Worm (Caenorhabditis elegans) whole organism, young adult: ENCODE data around the gene glb-7.

Experiments
- aptf-2 ChIP-seq: fragments of 200-800 bp; sonication (Bioruptor generic); conservative IDR thresholded peaks from 2 replicates; pipeline ENCODE4 v1.3.6; 2022; ENCODE audit warnings: missing genetic modification reagents, missing genetic modification characterization, missing compliant biosample characterization
- ceh-40 ChIP-seq: fragments of 200-800 bp; sonication (Bioruptor generic); IDR thresholded peaks from 2 replicates; pipeline ENCODE4 v1.3.6; 2022; ENCODE audit warnings: missing genetic modification characterization, missing compliant biosample characterization
- lin-35 ChIP-seq, 3 experiments: fragments of 150-350 bp in 2 of 3; sonication (generic microtip) in 1 of 3; optimal IDR thresholded peaks; 2 replicates each; lab custom pipeline; 2014 to 2018; ENCODE audit warnings: missing biosample characterization in 3 of 3, missing genetic modification characterization in 3 of 3, missing genetic modification reagents in 3 of 3
- madf-3 ChIP-seq: fragments of 200-800 bp; sonication (Bioruptor generic); IDR thresholded peaks from 2 replicates; pipeline ENCODE4 v1.3.6; 2022; ENCODE audit warnings: missing genetic modification reagents, missing genetic modification characterization, missing compliant biosample characterization
- rpc-1 ChIP-seq, 2 experiments: fragments of 150-350 bp in 1 of 2; sonication (generic microtip) in 1 of 2; optimal IDR thresholded peaks; 2 replicates each; lab custom pipeline; 2014 to 2018; ENCODE audit warnings: missing biosample characterization in 1 of 2, missing genetic modification characterization in 1 of 2, missing genetic modification reagents in 1 of 2, missing genotype in 1 of 2

- no peak for TF ChIP-seq ceh-40 (GFP tag; lab: Robert Waterston, UW)
- no peak for TF ChIP-seq aptf-2
- TF ChIP-seq lin-35 (GFP tag; optimal IDR thresholded peaks at IDR 0.05; lab: Kevin White, UChicago), result no peak
- no peak for TF ChIP-seq rpc-1 (optimal IDR thresholded peaks at IDR 0.05; lab: Kevin White, UChicago)
- TF ChIP-seq rpc-1 (tag; optimal IDR thresholded peaks at IDR 0.05; lab: Kevin White, UChicago), result no peak
- no peak for TF ChIP-seq madf-3
These were observed 8.3 kb upstream of the glb-7 start, which contains the start of gene xbx-4 for ce11 chrIV:2114337-2114736.
